Worm (Caenorhabditis elegans): ENCODE measurements around the gene srh-3.

Gene srh-3

ce11 chrV:1682279-1682678 is at the start of gene srh-3:
Gene srh-3 (plus strand): TSS chrV:1682579.
- TF ChIP-seq ama-1 (optimal IDR thresholded peaks at IDR 0.05) (no peak), nhr-19 (GFP tag; conservative IDR thresholded peaks at IDR 0.05) (no peak)

- TF ChIP-seq fkh-8 (tag; optimal IDR thresholded peaks at IDR 0.05) = no peak
- TF ChIP-seq jun-1 (tag; optimal IDR thresholded peaks at IDR 0.05) = no peak
Observed at ce11 chrV:1635859-1636258, 46.5 kb upstream of the srh-3 start, which contains the start of gene str-222. Gene str-222 (plus strand): TSS chrV:1636159.

- TF ChIP-seq hlh-17 (GFP tag; optimal IDR thresholded peaks at IDR 0.05; ENCODE audit: borderline replicate concordance) (no peak), sox-4 (tag; optimal IDR thresholded peaks at IDR 0.05) (no peak), tlp-1 (tag; optimal IDR thresholded peaks at IDR 0.05) (no peak), ama-1 (optimal IDR thresholded peaks at IDR 0.05) (no peak), sptf-1 (tag; optimal IDR thresholded peaks at IDR 0.05) (no peak)
Observed at ce11 chrV:1640008-1640407, 42.4 kb upstream of the srh-3 start, which contains the start of gene str-221. Gene str-221 (plus strand): TSS chrV:1640308.

ce11 chrV:1642199-1642598 is 40.2 kb upstream of the srh-3 start, which contains the start of gene Y46H3D.1:
Gene Y46H3D.1 (plus strand): TSS chrV:1642499.
- no peak for TF ChIP-seq aly-2 (tag; optimal IDR thresholded peaks at IDR 0.05)
- no peak for TF ChIP-seq nhr-237 (tag; optimal IDR thresholded peaks at IDR 0.05)
- no peak for TF ChIP-seq nhr-11 (tag; optimal IDR thresholded peaks at IDR 0.05)
- no peak for TF ChIP-seq xbp-1 (tag; optimal IDR thresholded peaks at IDR 0.05)
- no peak for TF ChIP-seq nhr-12 (tag; optimal IDR thresholded peaks at IDR 0.05)
- no peak for TF ChIP-seq skn-1 (tag; optimal IDR thresholded peaks at IDR 0.05)
- TF ChIP-seq hlh-17 (GFP tag; optimal IDR thresholded peaks at IDR 0.05; ENCODE audit: borderline replicate concordance) = no peak
- no peak for TF ChIP-seq lsy-2 (tag; optimal IDR thresholded peaks at IDR 0.05)
- no peak for TF ChIP-seq nhr-20 (tag; optimal IDR thresholded peaks at IDR 0.05)

ce11 chrV:1642768-1643167 is 39.6 kb upstream of the srh-3 start:
- TF ChIP-seq mab-9 (GFP tag; IDR thresholded peaks at IDR 0.05) = no peak
- TF ChIP-seq lsy-2 (tag; optimal IDR thresholded peaks at IDR 0.05) = no peak
- TF ChIP-seq nhr-84 (tag; optimal IDR thresholded peaks at IDR 0.05) = no peak
- TF ChIP-seq ztf-11 (tag; optimal IDR thresholded peaks at IDR 0.05) = no peak
- no peak for TF ChIP-seq jun-1 (tag; optimal IDR thresholded peaks at IDR 0.05)
- TF ChIP-seq pax-3 (tag; optimal IDR thresholded peaks at IDR 0.05) = no peak

- TF ChIP-seq mab-9 (GFP tag; IDR thresholded peaks at IDR 0.05) (no peak), nhr-85 (tag) (no peak), ets-5 (GFP tag; IDR thresholded peaks at IDR 0.05) (no peak), egl-13 (tag; optimal IDR thresholded peaks at IDR 0.05) (no peak)
Observed at ce11 chrV:1643886-1644285, 38.5 kb upstream of the srh-3 start, which contains the start of gene alh-2. Gene alh-2 (plus strand): TSS chrV:1644169.

- TF ChIP-seq pqm-1 (tag; optimal IDR thresholded peaks at IDR 0.05) (no peak), ztf-4 (tag; optimal IDR thresholded peaks at IDR 0.05) (no peak), xbp-1 (tag; optimal IDR thresholded peaks at IDR 0.05) (no peak), lin-14 (GFP tag; optimal IDR thresholded peaks at IDR 0.05) (no peak)
Observed at ce11 chrV:1648000-1648399, 34.4 kb upstream of the srh-3 start, which contains the start of gene irld-45. Gene irld-45 (plus strand): TSS chrV:1648300.

- TF ChIP-seq sup-37 (GFP tag; optimal IDR thresholded peaks at IDR 0.05) (no peak), aly-2 (tag; optimal IDR thresholded peaks at IDR 0.05) (no peak), lsy-2 (tag; optimal IDR thresholded peaks at IDR 0.05) (no peak), hlh-4 (tag; optimal IDR thresholded peaks at IDR 0.05) (no peak), egl-27 (tag; optimal IDR thresholded peaks at IDR 0.05) (no peak), zag-1 (tag; optimal IDR thresholded peaks at IDR 0.05) (no peak), nhr-85 (tag) (no peak), dsc-1 (tag; optimal IDR thresholded peaks at IDR 0.05) (no peak), sptf-1 (tag; optimal IDR thresholded peaks at IDR 0.05) (no peak), fkh-8 (tag; optimal IDR thresholded peaks at IDR 0.05) (no peak), hpl-2 (GFP tag; optimal IDR thresholded peaks at IDR 0.05) (no peak), skn-1 (tag; optimal IDR thresholded peaks at IDR 0.05) (no peak), sox-4 (tag; optimal IDR thresholded peaks at IDR 0.05) (no peak), C34B4.2 (tag; optimal IDR thresholded peaks at IDR 0.05) (no peak), nhr-47 (tag; optimal IDR thresholded peaks at IDR 0.05) (no peak), C16A3.4 (tag; optimal IDR thresholded peaks at IDR 0.05) (no peak), nhr-77 (tag; optimal IDR thresholded peaks at IDR 0.05) (no peak), lin-13 (GFP tag; optimal IDR thresholded peaks at IDR 0.05) (no peak), nhr-19 (GFP tag; conservative IDR thresholded peaks at IDR 0.05) (no peak), nhr-11 (tag; optimal IDR thresholded peaks at IDR 0.05) (no peak)
Observed at ce11 chrV:1651045-1651444, 31.3 kb upstream of the srh-3 start, which contains the start of gene irld-44. Gene irld-44 (plus strand): TSS chrV:1651345.

All from whole organism, L1 larva.